Fruit fly (Drosophila melanogaster): ENCODE results near the gene PNKP.

- TF ChIP-seq br (GFP tag; optimal IDR thresholded peaks at IDR 0.05) (no peak), psq (GFP tag; optimal IDR thresholded peaks at IDR 0.05) (no peak), h (GFP tag; optimal IDR thresholded peaks at IDR 0.05) (peak; percentile 30), usp (GFP tag; optimal IDR thresholded peaks at IDR 0.05) (no peak), Dif (GFP tag; optimal IDR thresholded peaks at IDR 0.05; ENCODE audit: partially characterized antibody) (no peak), Hr83 (GFP tag; optimal IDR thresholded peaks at IDR 0.05; ENCODE audit: poor library complexity, severe bottlenecking) (peak; percentile 16), lola (GFP tag; optimal IDR thresholded peaks at IDR 0.05) (no peak), Abd-B (GFP tag; optimal IDR thresholded peaks at IDR 0.05) (no peak)
Observed at dm6 chr3R:8352961-8353728, 9.8 kb upstream of the PNKP start.
